Worm (Caenorhabditis elegans): Measurements from ENCODE around the gene H04D03.2.

Gene H04D03.2

ce11 chrIII:10479180-10479579 is 37.0 kb upstream of the H04D03.2 start, which contains the start of gene D2045.7 (continued):
- TF ChIP-seq zfh-2 (GFP tag; conservative IDR thresholded peaks at IDR 0.05), result no peak

ce11 chrIII:10474945-10475344 is 32.7 kb upstream of the H04D03.2 start, which contains the start of gene D2045.9:
Gene D2045.9, plus strand, starts transcription at chrIII:10475245.
- TF ChIP-seq ets-4 (GFP tag; optimal IDR thresholded peaks at IDR 0.05) (no peak), chd-7 (tag; optimal IDR thresholded peaks at IDR 0.05) (no peak), F22D6.2 (tag; optimal IDR thresholded peaks at IDR 0.05) (no peak), madf-10 (tag; optimal IDR thresholded peaks at IDR 0.05) (no peak), ekl-4 (GFP tag; IDR thresholded peaks at IDR 0.05) (no peak), hlh-12 (tag; optimal IDR thresholded peaks at IDR 0.05) (no peak), hlh-26 (GFP tag; conservative IDR thresholded peaks at IDR 0.05) (no peak), lin-40 (tag; optimal IDR thresholded peaks at IDR 0.05) (no peak), Y79H2A.3 (GFP tag; conservative IDR thresholded peaks at IDR 0.05) (no peak), Y56A3A.18 (GFP tag; IDR thresholded peaks at IDR 0.05) (no peak), cebp-1 (GFP tag; IDR thresholded peaks at IDR 0.05) (no peak), cebp-1 (tag; optimal IDR thresholded peaks at IDR 0.05) (no peak), akir-1 (GFP tag; optimal IDR thresholded peaks at IDR 0.05) (no peak), D2030.7 (GFP tag; IDR thresholded peaks at IDR 0.05) (no peak), F23B12.7 (tag; optimal IDR thresholded peaks at IDR 0.05; ENCODE audit: insufficient read depth) (no peak), F33H1.4 (GFP tag; IDR thresholded peaks at IDR 0.05) (no peak), pbrm-1 (GFP tag; IDR thresholded peaks at IDR 0.05) (no peak)

ce11 chrIII:10470927-10471326 is 28.7 kb upstream of the H04D03.2 start, which contains the start of gene cul-1:
Gene cul-1, plus strand, starts transcription at chrIII:10471237.
- TF ChIP-seq mcd-1 (GFP tag; IDR thresholded peaks at IDR 0.05) (0 out of 2 replicates have a peak, but pooled peaks have one; percentile 24), Y53G8AR.9 (GFP tag; conservative IDR thresholded peaks at IDR 0.05) (no peak), cebp-1 (GFP tag; IDR thresholded peaks at IDR 0.05) (peak; percentile 68; the same call in 1 of the 2 replicates), cebp-1 (tag; optimal IDR thresholded peaks at IDR 0.05) (peak; percentile 88)

- no peak for TF ChIP-seq ccch-3 (GFP tag; optimal IDR thresholded peaks at IDR 0.05)
- no peak for TF ChIP-seq dpff-1 (tag; optimal IDR thresholded peaks at IDR 0.05)
- no peak for TF ChIP-seq madf-10 (tag; optimal IDR thresholded peaks at IDR 0.05)
- no peak for TF ChIP-seq T07F8.4 (tag; optimal IDR thresholded peaks at IDR 0.05)
- no peak for TF ChIP-seq ztf-26 (tag; optimal IDR thresholded peaks at IDR 0.05)
- TF ChIP-seq F22D6.2 (tag; optimal IDR thresholded peaks at IDR 0.05), result no peak
- no peak for TF ChIP-seq tbx-9 (tag; optimal IDR thresholded peaks at IDR 0.05; ENCODE audit: borderline replicate concordance)
- TF ChIP-seq ceh-58 (GFP tag; IDR thresholded peaks at IDR 0.05), result no peak
- no peak for TF ChIP-seq F49E8.2 (tag; optimal IDR thresholded peaks at IDR 0.05; ENCODE audit: insufficient read depth)
- TF ChIP-seq lsl-1 (GFP tag; optimal IDR thresholded peaks at IDR 0.05), result peak; percentile 86
- peak; percentile 54 for TF ChIP-seq madf-8 (GFP tag; conservative IDR thresholded peaks at IDR 0.05)
- no peak for TF ChIP-seq lin-35 (GFP tag; optimal IDR thresholded peaks at IDR 0.05)
- no peak for TF ChIP-seq sea-2 (GFP tag; IDR thresholded peaks at IDR 0.05)
- no peak for TF ChIP-seq aptf-3 (GFP tag; IDR thresholded peaks at IDR 0.05)
- TF ChIP-seq D2030.7 (GFP tag; IDR thresholded peaks at IDR 0.05), result peak; percentile 40; the same call in 1 of the 2 replicates
- no peak for TF ChIP-seq hsf-1 (GFP tag; IDR thresholded peaks at IDR 0.05)
- no peak for TF ChIP-seq akir-1 (GFP tag; optimal IDR thresholded peaks at IDR 0.05)
- no peak for TF ChIP-seq ztf-22 (GFP tag; optimal IDR thresholded peaks at IDR 0.05)
- no peak for TF ChIP-seq attf-6 (GFP tag; IDR thresholded peaks at IDR 0.05)
- TF ChIP-seq xnd-1 (tag; optimal IDR thresholded peaks at IDR 0.05), result peak; percentile 70
- no peak for TF ChIP-seq die-1 (tag; optimal IDR thresholded peaks at IDR 0.05)
- TF ChIP-seq madf-3 (GFP tag; IDR thresholded peaks at IDR 0.05), result no peak
- no peak for TF ChIP-seq hmg-20 (GFP tag; IDR thresholded peaks at IDR 0.05)
- no peak for TF ChIP-seq hmg-1.2 (GFP tag; IDR thresholded peaks at IDR 0.05)
- TF ChIP-seq ztf-25 (GFP tag; IDR thresholded peaks at IDR 0.05), result no peak
- TF ChIP-seq F57A8.1 (GFP tag; optimal IDR thresholded peaks at IDR 0.05), result no peak
- TF ChIP-seq hlh-26 (GFP tag; conservative IDR thresholded peaks at IDR 0.05), result no peak
- TF ChIP-seq rpc-1 (optimal IDR thresholded peaks at IDR 0.05), result no peak
- no peak for TF ChIP-seq rpc-1 (tag; optimal IDR thresholded peaks at IDR 0.05)
Observed at ce11 chrIII:10469574-10470055, 27.4 kb upstream of the H04D03.2 start, which contains the start of gene D2045.5. Gene D2045.5, minus strand, starts transcription at chrIII:10469624.
